Worm (Caenorhabditis elegans): ENCODE data around the gene T12G3.6.
A peak's percentile ranks its signal among the peaks of the same experiment; 100 is the strongest.

The T12G3.6 gene

DNA sequence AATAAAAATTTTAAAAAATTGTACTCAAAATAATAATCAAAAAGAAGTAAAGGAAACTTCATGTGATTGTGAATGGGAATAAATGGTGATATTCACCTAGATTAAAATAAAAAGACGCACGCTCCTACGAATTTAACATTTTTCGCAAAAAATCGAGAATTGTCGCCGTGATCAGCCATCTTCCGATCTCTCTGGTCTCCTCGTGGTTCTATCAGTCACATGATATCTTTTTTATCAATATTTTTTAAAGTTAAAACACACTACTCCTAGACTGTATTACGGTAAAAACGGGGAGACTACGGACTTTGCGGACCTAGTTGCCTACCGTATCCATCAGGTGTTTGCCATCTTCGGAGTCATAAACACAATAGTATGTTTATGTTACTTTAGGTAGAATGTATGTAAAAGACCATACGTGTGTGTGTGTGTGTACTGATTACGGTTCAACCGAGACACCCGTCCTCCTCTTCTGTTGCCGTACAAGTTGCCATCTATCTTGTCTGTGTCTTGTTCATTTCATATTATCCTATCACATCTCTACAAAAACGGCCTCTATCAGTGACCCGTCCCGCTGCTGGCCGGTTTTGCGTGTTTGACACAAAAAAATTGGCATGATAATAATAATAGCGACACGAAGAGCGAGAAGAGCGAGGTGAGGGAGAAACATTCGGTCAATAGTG, 15.6 kb upstream of the T12G3.6 start, which contains the start of gene T12G3.2 (continued):
- TF ChIP-seq nhr-111 (GFP tag; optimal IDR thresholded peaks at IDR 0.05), result no peak
- no peak for TF ChIP-seq skn-1 (tag; optimal IDR thresholded peaks at IDR 0.05)
- no peak for TF ChIP-seq set-16 (GFP tag; IDR thresholded peaks at IDR 0.05)
- TF ChIP-seq R02D3.7 (tag; optimal IDR thresholded peaks at IDR 0.05), result no peak
- no peak for TF ChIP-seq duxl-1 (tag; optimal IDR thresholded peaks at IDR 0.05; ENCODE audit: poor library complexity)
- no peak for TF ChIP-seq egl-27 (tag; optimal IDR thresholded peaks at IDR 0.05)
- no peak for TF ChIP-seq ceh-28 (tag; optimal IDR thresholded peaks at IDR 0.05)
- TF ChIP-seq daf-19 (GFP tag; conservative IDR thresholded peaks at IDR 0.05), result no peak
- no peak for TF ChIP-seq tag-97 (GFP tag; IDR thresholded peaks at IDR 0.05)
- TF ChIP-seq ces-1 (GFP tag; optimal IDR thresholded peaks at IDR 0.05), result no peak
- no peak for TF ChIP-seq arid-1 (GFP tag; conservative IDR thresholded peaks at IDR 0.05)

DNA sequence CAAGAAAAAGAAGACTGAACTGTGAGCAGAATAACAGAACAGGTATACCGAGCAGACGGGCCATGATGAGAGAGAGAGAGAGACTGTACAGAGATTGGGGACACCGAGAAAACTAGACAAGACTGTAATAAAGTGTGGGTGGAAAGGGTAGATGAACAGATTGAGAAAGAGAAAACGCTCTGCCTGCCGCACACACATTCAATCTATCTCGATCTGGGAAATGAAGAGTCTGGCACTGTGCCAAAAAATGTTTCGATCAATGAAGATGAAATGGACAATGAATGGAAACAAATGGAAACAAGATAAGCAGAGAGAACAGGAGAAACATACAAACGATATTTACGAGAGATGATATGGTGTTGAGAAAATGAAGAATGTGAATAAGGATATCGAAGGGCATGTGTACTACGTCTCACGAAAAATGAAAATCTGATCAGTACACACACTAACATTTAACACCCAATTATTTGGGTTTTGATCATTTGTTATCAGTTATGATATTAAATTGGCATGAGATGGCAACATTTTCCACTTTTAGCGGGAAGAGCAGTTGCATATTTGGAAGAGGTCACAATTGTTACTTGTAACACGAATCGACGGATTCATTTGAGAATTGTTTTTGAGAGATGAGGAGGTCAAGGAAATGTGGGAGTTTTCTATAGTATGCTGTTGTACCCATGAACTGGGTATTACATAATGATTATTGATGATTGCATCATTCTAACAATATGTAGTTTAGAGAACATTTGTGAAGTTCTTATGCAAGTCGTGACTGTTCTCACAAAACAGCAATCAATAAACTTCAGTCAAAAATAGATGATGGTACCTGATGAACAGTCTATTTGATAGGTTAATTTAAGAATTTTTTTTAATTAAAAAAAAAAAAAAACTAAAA, 14.0 kb upstream of the T12G3.6 start:
- TF ChIP-seq hlh-11 (tag; optimal IDR thresholded peaks at IDR 0.05), result peak; percentile 25
- no peak for TF ChIP-seq ceh-28 (tag; optimal IDR thresholded peaks at IDR 0.05)
- TF ChIP-seq lim-7 (GFP tag; IDR thresholded peaks at IDR 0.05), result no peak
- peak; percentile 48 for TF ChIP-seq pqm-1 (tag; optimal IDR thresholded peaks at IDR 0.05)
- peak; percentile 69 for TF ChIP-seq nhr-28 (tag; optimal IDR thresholded peaks at IDR 0.05)
- no peak for TF ChIP-seq unc-39 (tag; optimal IDR thresholded peaks at IDR 0.05)
- peak; percentile 6 for TF ChIP-seq dve-1 (tag; optimal IDR thresholded peaks at IDR 0.05; ENCODE audit: insufficient read depth)
- no peak for TF ChIP-seq zip-11 (GFP tag; IDR thresholded peaks at IDR 0.05)
- TF ChIP-seq Y75B8A.6 (GFP tag; IDR thresholded peaks at IDR 0.05), result no peak
- peak in 1 of 2 experiments; percentile 6 for TF ChIP-seq lsy-2 (tag; optimal IDR thresholded peaks at IDR 0.05)
- peak; percentile 3 for TF ChIP-seq dpl-1 (GFP tag; optimal IDR thresholded peaks at IDR 0.05)

DNA sequence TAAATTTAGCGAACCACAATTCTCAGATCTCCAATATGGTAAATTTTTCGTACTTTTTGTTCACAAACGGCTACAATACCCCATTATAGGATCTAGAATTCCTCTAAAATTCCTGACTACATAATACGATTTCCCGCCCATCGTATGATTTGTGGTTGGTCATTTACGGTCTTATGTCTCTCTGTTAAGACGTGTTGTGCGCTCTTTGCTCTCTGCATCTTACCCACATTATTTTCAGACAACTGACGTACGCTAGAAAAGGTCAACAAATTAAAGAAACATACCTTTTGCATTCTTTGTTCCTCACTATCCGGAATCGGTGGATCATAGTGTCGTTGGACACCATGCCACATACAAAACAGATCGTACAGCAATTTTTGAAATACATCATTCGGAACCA, 12.0 kb upstream of the T12G3.6 start:
- TF ChIP-seq pqm-1 (tag; optimal IDR thresholded peaks at IDR 0.05) (peak; percentile 13), lir-3 (tag; optimal IDR thresholded peaks at IDR 0.05) (no peak), nhr-28 (tag; optimal IDR thresholded peaks at IDR 0.05) (peak; percentile 90), daf-8 (GFP tag; IDR thresholded peaks at IDR 0.05) (no peak), lin-13 (GFP tag; optimal IDR thresholded peaks at IDR 0.05) (no peak), daf-16 (GFP tag; optimal IDR thresholded peaks at IDR 0.05) (no peak), daf-16 (tag; optimal IDR thresholded peaks at IDR 0.05) (peak; percentile 52), nhr-77 (tag; optimal IDR thresholded peaks at IDR 0.05) (peak; percentile 60), hlh-30 (tag; optimal IDR thresholded peaks at IDR 0.05; ENCODE audit: insufficient read depth) (peak; percentile 11), nhr-6 (tag; optimal IDR thresholded peaks at IDR 0.05) (no peak), nhr-76 (tag; optimal IDR thresholded peaks at IDR 0.05) (no peak), aha-1 (tag) (no peak), lim-7 (GFP tag; IDR thresholded peaks at IDR 0.05) (no peak), ceh-44 (GFP tag; IDR thresholded peaks at IDR 0.05) (no peak), dve-1 (tag; optimal IDR thresholded peaks at IDR 0.05; ENCODE audit: insufficient read depth) (peak; percentile 30), dmd-6 (GFP tag; IDR thresholded peaks at IDR 0.05) (peak; percentile 41; the same call in 1 of the 2 replicates), hlh-11 (tag; optimal IDR thresholded peaks at IDR 0.05) (peak; percentile 43), lin-15B (tag; optimal IDR thresholded peaks at IDR 0.05) (no peak)

DNA sequence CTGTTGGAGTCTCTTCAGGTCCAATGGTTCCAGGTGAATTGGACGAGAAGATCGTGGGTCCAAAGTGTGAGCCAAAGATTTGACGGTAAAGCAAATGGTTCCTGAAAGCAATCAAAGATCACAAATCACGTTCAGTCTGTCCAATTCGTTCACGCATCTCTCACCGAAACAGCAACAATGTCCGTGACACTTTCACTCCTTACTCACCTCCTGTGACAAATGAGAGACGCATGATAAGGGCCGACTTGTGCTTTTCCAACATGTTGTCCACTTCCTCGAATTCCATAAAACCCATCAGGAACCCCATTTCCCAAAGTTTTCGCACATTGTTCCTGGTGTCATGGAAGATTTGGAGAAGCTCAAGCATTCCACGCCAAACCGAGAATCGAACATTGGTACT, 9.4 kb upstream of the T12G3.6 start:
- TF ChIP-seq daf-16 (GFP tag; optimal IDR thresholded peaks at IDR 0.05) (no peak), daf-16 (tag; optimal IDR thresholded peaks at IDR 0.05) (peak; percentile 36), zag-1 (tag; optimal IDR thresholded peaks at IDR 0.05) (no peak), unc-62 (GFP tag; optimal IDR thresholded peaks at IDR 0.05 in 1 of 2) (peak in 1 of 2 experiments; percentile 43), unc-62 (tag; optimal IDR thresholded peaks at IDR 0.05) (no peak), mxl-3 (GFP tag; optimal IDR thresholded peaks at IDR 0.05) (peak; percentile 30), tra-1 (GFP tag; IDR thresholded peaks at IDR 0.05) (no peak), hlh-11 (tag; optimal IDR thresholded peaks at IDR 0.05) (peak; percentile 39), fkh-10 (GFP tag; optimal IDR thresholded peaks at IDR 0.05) (no peak), nhr-28 (tag; optimal IDR thresholded peaks at IDR 0.05) (peak; percentile 44), hlh-30 (tag; optimal IDR thresholded peaks at IDR 0.05; ENCODE audit: insufficient read depth) (peak; percentile 81), nhr-42 (GFP tag; IDR thresholded peaks at IDR 0.05) (no peak), dve-1 (tag; optimal IDR thresholded peaks at IDR 0.05; ENCODE audit: insufficient read depth) (peak; percentile 0), aha-1 (tag) (peak; percentile 46)

All from whole organism, L4 larva.